Worm (Caenorhabditis elegans): ENCODE measurements around the gene exo-1.

Gene exo-1

ce11 chrIII:13474482-13474881, 51.2 kb downstream of the exo-1 start:
- TF ChIP-seq ztf-11 (tag; optimal IDR thresholded peaks at IDR 0.05) (peak in 1 of 2 experiments; percentile 53), sox-4 (tag; optimal IDR thresholded peaks at IDR 0.05) (peak; percentile 28), C34B4.2 (tag; optimal IDR thresholded peaks at IDR 0.05) (no peak), fkh-4 (tag; optimal IDR thresholded peaks at IDR 0.05; ENCODE audit: borderline replicate concordance) (peak; percentile 10), nhr-85 (tag) (peak; percentile 26), lir-3 (tag; optimal IDR thresholded peaks at IDR 0.05; ENCODE audit: poor library complexity) (peak; percentile 66), dpl-1 (GFP tag; optimal IDR thresholded peaks at IDR 0.05) (no peak), nhr-90 (tag; optimal IDR thresholded peaks at IDR 0.05; ENCODE audit: poor library complexity) (peak; percentile 42), efl-1 (optimal IDR thresholded peaks at IDR 0.05) (peak; percentile 2 to 38), efl-1 (GFP tag; optimal IDR thresholded peaks at IDR 0.05 in 1 of 2) (peak in 1 of 2 experiments; percentile 82), elt-3 (tag; optimal IDR thresholded peaks at IDR 0.05) (no peak), ceh-63 (GFP tag; optimal IDR thresholded peaks at IDR 0.05) (peak; percentile 40), ceh-90 (tag; optimal IDR thresholded peaks at IDR 0.05) (peak; percentile 36), rnt-1 (tag; optimal IDR thresholded peaks at IDR 0.05) (peak; percentile 34), nhr-19 (GFP tag; conservative IDR thresholded peaks at IDR 0.05) (0 out of 2 replicates have a peak, but pooled peaks have one; percentile 9), unc-98 (GFP tag; IDR thresholded peaks at IDR 0.05) (peak; percentile 58), fkh-10 (GFP tag; optimal IDR thresholded peaks at IDR 0.05) (no peak)
